Worm (Caenorhabditis elegans): ENCODE measurements around the gene C06B8.3.

- TF ChIP-seq ztf-11 (tag; optimal IDR thresholded peaks at IDR 0.05) (no peak), nhr-25 (tag; optimal IDR thresholded peaks at IDR 0.05) (no peak), unc-62 (GFP tag; optimal IDR thresholded peaks at IDR 0.05) (no peak), alr-1 (tag; optimal IDR thresholded peaks at IDR 0.05) (no peak)
Observed at ce11 chrV:15533864-15534263, 49.4 kb upstream of the C06B8.3 start, which contains the start of gene F21A3.2.
